ENCODE assay signal across 3 worm cellular contexts in the genomic region with DNA sequence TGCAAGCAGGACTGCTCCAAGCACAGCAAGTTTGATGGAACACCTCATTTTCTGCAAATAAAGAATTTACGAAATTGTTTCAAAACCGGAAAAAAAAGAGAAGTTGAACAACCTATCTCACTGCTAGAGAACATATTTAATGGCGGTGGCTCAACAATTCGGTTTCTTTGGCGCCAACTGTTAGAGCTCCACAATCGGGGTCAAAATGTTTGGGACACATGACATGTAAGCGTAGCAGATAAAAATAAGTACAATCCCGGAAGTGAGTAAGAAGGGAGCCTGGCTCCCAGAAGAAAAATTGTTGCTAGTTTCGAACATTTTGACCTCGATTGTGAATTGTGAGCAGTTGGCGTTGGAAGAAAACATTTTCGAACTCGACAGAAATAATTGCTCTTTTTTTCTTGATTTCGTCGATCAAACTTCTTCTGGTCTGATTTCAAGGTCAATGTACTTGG.
TF ChIP-seq lines count a peak whose summit lies in the region.

A gene (minus strand): TSS at position 51 of the 455 bp plus-strand sequence.

TF ChIP-seq in whole organism, L1 larva, 84 proteins besides CTCF, POLR2A, EP300 and RAD21:
- TF ChIP-seq hlh-4 (tag; optimal IDR thresholded peaks at IDR 0.05; lab: Kevin White, UChicago) (no peak), nhr-19 (GFP tag; conservative IDR thresholded peaks at IDR 0.05; lab: Robert Waterston, UW) (0 out of 2 replicates have a peak, but pooled peaks have one; percentile 19), mef-2 (tag; optimal IDR thresholded peaks at IDR 0.05; lab: Kevin White, UChicago) (peak; percentile 37), lin-39 (tag; optimal IDR thresholded peaks at IDR 0.05; lab: Kevin White, UChicago) (peak; percentile 17), rnt-1 (tag; optimal IDR thresholded peaks at IDR 0.05; lab: Kevin White, UChicago) (peak; percentile 72)

TF ChIP-seq in whole organism, L2 larva, 48 proteins besides CTCF, POLR2A, EP300 and RAD21:
- TF ChIP-seq F13H6.1 (tag; optimal IDR thresholded peaks at IDR 0.05; lab: Kevin White, UChicago), result peak; percentile 30
- TF ChIP-seq sma-9 (GFP tag; optimal IDR thresholded peaks at IDR 0.05; lab: Kevin White, UChicago), result peak; percentile 88
- TF ChIP-seq sma-9 (tag; optimal IDR thresholded peaks at IDR 0.05; lab: Kevin White, UChicago), result no peak
- no peak for TF ChIP-seq skn-1 (tag; optimal IDR thresholded peaks at IDR 0.05; lab: Kevin White, UChicago)

TF ChIP-seq in whole organism, L4 larva, 104 proteins besides CTCF, POLR2A, EP300 and RAD21:
- no peak for TF ChIP-seq ceh-32 (tag; optimal IDR thresholded peaks at IDR 0.05; lab: Kevin White, UChicago; ENCODE audit: poor library complexity)
- no peak for TF ChIP-seq lin-38 (GFP tag; IDR thresholded peaks at IDR 0.05; lab: Robert Waterston, UW)
- peak in 1 of 2 experiments; percentile 80 for TF ChIP-seq daf-16 (GFP tag; optimal IDR thresholded peaks at IDR 0.05; lab: Kevin White, UChicago)
- TF ChIP-seq daf-16 (tag; optimal IDR thresholded peaks at IDR 0.05; lab: Kevin White, UChicago), result no peak
- no peak for TF ChIP-seq spr-3 (GFP tag; optimal IDR thresholded peaks at IDR 0.05; lab: Kevin White, UChicago)
- peak; percentile 45 for TF ChIP-seq hlh-11 (tag; optimal IDR thresholded peaks at IDR 0.05; lab: Kevin White, UChicago)
- no peak for TF ChIP-seq snpc-1.2 (GFP tag; IDR thresholded peaks at IDR 0.05; lab: Robert Waterston, UW)
- TF ChIP-seq ztf-11 (tag; optimal IDR thresholded peaks at IDR 0.05; lab: Kevin White, UChicago), result no peak
- TF ChIP-seq aha-1 (tag; lab: Kevin White, UChicago), result peak; percentile 70
- no peak for TF ChIP-seq lin-1 (GFP tag; IDR thresholded peaks at IDR 0.05; lab: Robert Waterston, UW)
- TF ChIP-seq madf-9 (GFP tag; conservative IDR thresholded peaks at IDR 0.05; lab: Robert Waterston, UW), result no peak
- TF ChIP-seq F49E8.2 (tag; optimal IDR thresholded peaks at IDR 0.05; lab: Kevin White, UChicago; ENCODE audit: borderline replicate concordance), result no peak
- no peak for TF ChIP-seq ces-1 (GFP tag; optimal IDR thresholded peaks at IDR 0.05; lab: Kevin White, UChicago)
- TF ChIP-seq dve-1 (tag; optimal IDR thresholded peaks at IDR 0.05; lab: Kevin White, UChicago; ENCODE audit: insufficient read depth), result no peak
- TF ChIP-seq ceh-28 (tag; optimal IDR thresholded peaks at IDR 0.05; lab: Kevin White, UChicago), result no peak
- no peak for TF ChIP-seq zip-2 (tag; optimal IDR thresholded peaks at IDR 0.05; lab: Kevin White, UChicago)
